Fruit fly (Drosophila melanogaster) whole organism, embryonic: Measurements from ENCODE around the gene SkpD.
A peak's percentile ranks its signal among the peaks of the same experiment; 100 is the strongest.

Experiments
- Adf1 ChIP-seq: fragments of 200-800 bp; sonication (Bioruptor generic); IDR thresholded peaks from 2 replicates; pipeline ENCODE4 v1.3.6; 2022; ENCODE audit warnings: missing biosample characterization, missing genetic modification characterization
- Awh ChIP-seq: fragments of 200-800 bp; sonication (Bioruptor generic); IDR thresholded peaks from 2 replicates; pipeline ENCODE4, ENCODE4 v1.3.6; 2022; ENCODE audit warnings: missing biosample characterization, missing genetic modification characterization
- CG10321 ChIP-seq: fragments of 200-800 bp; sonication (Bioruptor generic); IDR thresholded peaks from 2 replicates; pipeline ENCODE4 v1.3.6; 2022; ENCODE audit warnings: missing biosample characterization, missing genetic modification characterization
- CG11504 ChIP-seq: fragments of 200-800 bp; sonication (Bioruptor generic); optimal IDR thresholded peaks from 3 replicates; lab custom pipeline; 2019; ENCODE audit warnings: missing biosample characterization, mild to moderate bottlenecking, missing genetic modification characterization, moderate library complexity
- CG12104 ChIP-seq: fragments of 200-800 bp; sonication (Bioruptor generic); optimal IDR thresholded peaks from 3 replicates; lab custom pipeline; 2016; ENCODE audit warnings: missing biosample characterization, missing genetic modification characterization
- CG12155 ChIP-seq: fragments of 200-800 bp; sonication (Bioruptor generic); optimal IDR thresholded peaks from 3 replicates; lab custom pipeline; 2016; ENCODE audit warnings: missing biosample characterization, missing genetic modification characterization
- CG12769 ChIP-seq: fragments of 200-800 bp; sonication (Bioruptor generic); optimal IDR thresholded peaks from 2 replicates; lab custom pipeline; 2019; ENCODE audit warnings: missing biosample characterization, mild to moderate bottlenecking, missing genetic modification characterization, moderate library complexity
- CG13424 ChIP-seq: fragments of 200-800 bp; sonication (Bioruptor generic); optimal IDR thresholded peaks from 2 replicates; lab custom pipeline; 2019; ENCODE audit warnings: missing biosample characterization, mild to moderate bottlenecking, missing genetic modification characterization, moderate library complexity
- CG17328 ChIP-seq: fragments of 200-800 bp; sonication (Bioruptor generic); IDR thresholded peaks from 2 replicates; pipeline ENCODE4 v1.3.6; 2022; ENCODE audit warnings: missing biosample characterization, missing genetic modification characterization
- CG17361 ChIP-seq: fragments of 200-800 bp; sonication (Bioruptor generic); IDR thresholded peaks from 3 replicates; pipeline ENCODE4 v1.3.6; 2022; ENCODE audit warnings: missing biosample characterization, missing genetic modification characterization
- CG2120 ChIP-seq: fragments of 200-800 bp; sonication (Bioruptor generic); optimal IDR thresholded peaks from 3 replicates; lab custom pipeline; 2016; ENCODE audit warnings: missing biosample characterization, missing genetic modification characterization
- CG2678 ChIP-seq: fragments of 200-800 bp; sonication (Bioruptor generic); optimal IDR thresholded peaks from 3 replicates; lab custom pipeline; 2019; ENCODE audit warnings: missing biosample characterization, mild to moderate bottlenecking, missing genetic modification characterization, moderate library complexity
- CG3838 ChIP-seq: fragments of 200-800 bp; sonication (Bioruptor generic); optimal IDR thresholded peaks from 3 replicates; lab custom pipeline; 2016; ENCODE audit warnings: missing biosample characterization, missing genetic modification characterization
- CG4404 ChIP-seq: fragments of 200-800 bp; sonication (Bioruptor generic); IDR thresholded peaks from 2 replicates; pipeline ENCODE4 v1.3.6; 2022; ENCODE audit warnings: missing biosample characterization, missing genetic modification characterization
- CG5180 ChIP-seq: fragments of 200-800 bp; sonication (Bioruptor generic); optimal IDR thresholded peaks from 3 replicates; lab custom pipeline; 2017; ENCODE audit warnings: missing biosample characterization, missing genetic modification characterization, mild to moderate bottlenecking, moderate library complexity, missing genetic modification reagents
- CG7556 ChIP-seq: fragments of 200-800 bp; sonication (Bioruptor generic); optimal IDR thresholded peaks from 2 replicates; lab custom pipeline; 2017; ENCODE audit warnings: missing biosample characterization, mild to moderate bottlenecking, missing genetic modification characterization
- CG7839 ChIP-seq: fragments of 200-800 bp; sonication (Bioruptor generic); optimal IDR thresholded peaks from 3 replicates; lab custom pipeline; 2018; ENCODE audit warnings: missing biosample characterization, mild to moderate bottlenecking, missing genetic modification characterization, moderate library complexity
- CoRest ChIP-seq: fragments of 200-800 bp; sonication (Bioruptor generic); optimal IDR thresholded peaks from 3 replicates; lab custom pipeline; 2018; ENCODE audit warnings: missing biosample characterization, mild to moderate bottlenecking, missing genetic modification characterization, moderate library complexity
- D19B ChIP-seq: fragments of 200-800 bp; sonication (Bioruptor generic); optimal IDR thresholded peaks from 2 replicates; lab custom pipeline; 2017; ENCODE audit warnings: missing biosample characterization, mild to moderate bottlenecking, missing genetic modification characterization
- Dek ChIP-seq: fragments of 200-800 bp; sonication (Bioruptor generic); optimal IDR thresholded peaks from 3 replicates; lab custom pipeline; 2019; ENCODE audit warnings: missing biosample characterization, mild to moderate bottlenecking, missing genetic modification characterization, moderate library complexity
- GATAe ChIP-seq: fragments of 200-800 bp; sonication (Bioruptor generic); conservative IDR thresholded peaks from 2 replicates; pipeline ENCODE4 v1.3.6; 2022; ENCODE audit warnings: missing biosample characterization, missing genetic modification characterization
- Hmr ChIP-seq: fragments of 200-800 bp; sonication (Bioruptor generic); optimal IDR thresholded peaks from 3 replicates; lab custom pipeline; 2017; ENCODE audit warnings: mild to moderate bottlenecking, missing biosample characterization, missing genetic modification reagents, missing genetic modification characterization
- Hr39 ChIP-seq: fragments of >200 bp; optimal IDR thresholded peaks from 2 replicates; lab custom pipeline; 2017
- Hr51 ChIP-seq, 2 experiments: fragments of 200-800 bp; sonication (Bioruptor generic); optimal IDR thresholded peaks; 2 replicates in 1 of 2; 3 replicates in 1 of 2; lab custom pipeline; 2016 to 2018; ENCODE audit warnings: missing biosample characterization in 2 of 2, missing genetic modification characterization in 2 of 2, mild to moderate bottlenecking in 1 of 2, moderate library complexity in 1 of 2
- Lim3 ChIP-seq: fragments of 200-800 bp; sonication (Bioruptor generic); IDR thresholded peaks from 2 replicates; pipeline ENCODE4 v1.3.6; 2022; ENCODE audit warnings: missing biosample characterization, missing genetic modification characterization
- Lpt ChIP-seq: fragments of >200 bp; optimal IDR thresholded peaks from 2 replicates; lab custom pipeline; 2018; ENCODE audit warnings: missing biosample characterization, missing genetic modification characterization
- Med ChIP-seq: fragments of 200-800 bp; sonication (Bioruptor generic); peaks from one replicate; lab custom pipeline; 2016; ENCODE audit warnings: missing biosample characterization, missing genetic modification characterization, mild to moderate bottlenecking, inconsistent platforms, moderate library complexity
- NfI ChIP-seq: fragments of 200-800 bp; sonication (Bioruptor generic); optimal IDR thresholded peaks from 3 replicates; lab custom pipeline; 2018; ENCODE audit warnings: missing biosample characterization, mild to moderate bottlenecking, missing genetic modification characterization, moderate library complexity
- Oli ChIP-seq: fragments of 200-800 bp; sonication (Bioruptor generic); optimal IDR thresholded peaks from 2 replicates; lab custom pipeline; 2018; ENCODE audit warnings: missing biosample characterization, mild to moderate bottlenecking, missing genetic modification characterization, moderate library complexity
- Sry-β ChIP-seq: fragments of 200-800 bp; sonication (Bioruptor generic); optimal IDR thresholded peaks from 2 replicates; lab custom pipeline; 2018; ENCODE audit warnings: missing biosample characterization, mild to moderate bottlenecking, missing genetic modification characterization, moderate library complexity
- Taf1 ChIP-seq: fragments of 200-800 bp; sonication (Bioruptor generic); IDR thresholded peaks from 2 replicates; pipeline ENCODE4 v1.3.6; 2022; ENCODE audit warnings: missing biosample characterization, missing genetic modification characterization
- abd-A ChIP-seq: fragments of 200-800 bp; sonication (Bioruptor generic); optimal IDR thresholded peaks from 3 replicates; lab custom pipeline; 2019; ENCODE audit warnings: missing biosample characterization, mild to moderate bottlenecking, missing genetic modification characterization, moderate library complexity
- al ChIP-seq: fragments of 200-800 bp; sonication (Bioruptor generic); IDR thresholded peaks from 2 replicates; pipeline ENCODE4 v1.3.6; 2022; ENCODE audit warnings: missing biosample characterization, missing genetic modification characterization
- chn ChIP-seq: fragments of 200-800 bp; sonication (Bioruptor generic); optimal IDR thresholded peaks from 2 replicates; lab custom pipeline; 2016; ENCODE audit warnings: missing biosample characterization, missing genetic modification characterization
- croc ChIP-seq: fragments of 200-800 bp; sonication (Bioruptor generic); conservative IDR thresholded peaks from 3 replicates; pipeline ENCODE4 v1.3.6; 2022; ENCODE audit warnings: missing biosample characterization, missing genetic modification characterization
- dmrt99B ChIP-seq: fragments of 200-800 bp; sonication (Bioruptor generic); optimal IDR thresholded peaks from 2 replicates; lab custom pipeline; 2018; ENCODE audit warnings: missing biosample characterization, mild to moderate bottlenecking, missing genetic modification characterization, moderate library complexity
- eve ChIP-seq, 2 experiments: fragments of >200 bp; optimal IDR thresholded peaks; 2 replicates each; lab custom pipeline; 2017; ENCODE audit warnings: missing biosample characterization in 2 of 2, missing genetic modification characterization in 2 of 2
- exex ChIP-seq: fragments of 200-800 bp; sonication (Bioruptor generic); optimal IDR thresholded peaks from 4 replicates; lab custom pipeline; 2018; ENCODE audit warnings: missing biosample characterization, mild to moderate bottlenecking, missing genetic modification characterization, moderate library complexity
- gce ChIP-seq: fragments of 200-800 bp; sonication (Bioruptor generic); IDR thresholded peaks from 3 replicates; pipeline ENCODE4 v1.3.6; 2022; ENCODE audit warnings: missing biosample characterization, missing genetic modification characterization
- gem ChIP-seq: fragments of 200-800 bp; sonication (Bioruptor generic); optimal IDR thresholded peaks from 2 replicates; lab custom pipeline; 2019; ENCODE audit warnings: missing biosample characterization, mild to moderate bottlenecking, missing genetic modification characterization, moderate library complexity
- gfzf ChIP-seq: fragments of 200-800 bp; sonication (Bioruptor generic); optimal IDR thresholded peaks from 2 replicates; lab custom pipeline; 2016; ENCODE audit warnings: missing biosample characterization, mild to moderate bottlenecking, missing genetic modification characterization, moderate library complexity
- grau ChIP-seq: fragments of 200-800 bp; optimal IDR thresholded peaks from 3 replicates; lab custom pipeline; 2019; ENCODE audit warnings: missing biosample characterization, mild to moderate bottlenecking, missing genetic modification characterization, moderate library complexity
- ind ChIP-seq: fragments of 200-800 bp; sonication (Bioruptor generic); optimal IDR thresholded peaks from 3 replicates; lab custom pipeline; 2016; ENCODE audit warnings: missing biosample characterization, missing genetic modification characterization
- ken ChIP-seq: fragments of 200-800 bp; sonication (Bioruptor generic); IDR thresholded peaks from 3 replicates; pipeline ENCODE4 v1.3.6; 2022; ENCODE audit warnings: missing biosample characterization, missing genetic modification characterization
- mam ChIP-seq: fragments of 200-800 bp; sonication (Bioruptor generic); optimal IDR thresholded peaks from 3 replicates; lab custom pipeline; 2016; ENCODE audit warnings: missing biosample characterization, missing genetic modification characterization
- nau ChIP-seq: fragments of 200-800 bp; sonication (Bioruptor generic); optimal IDR thresholded peaks from 3 replicates; lab custom pipeline; 2017; ENCODE audit warnings: missing biosample characterization, mild to moderate bottlenecking, missing genetic modification characterization, missing genetic modification reagents
- scrt ChIP-seq: fragments of 200-800 bp; sonication (Bioruptor generic); optimal IDR thresholded peaks from 2 replicates; lab custom pipeline; 2018; ENCODE audit warnings: missing biosample characterization, mild to moderate bottlenecking, missing genetic modification characterization, moderate library complexity
- sob ChIP-seq: fragments of 200-800 bp; sonication (Bioruptor generic); IDR thresholded peaks from 2 replicates; pipeline ENCODE4 v1.3.6; 2022; ENCODE audit warnings: missing biosample characterization, missing genetic modification characterization
- sqz ChIP-seq: fragments of 200-800 bp; sonication (Bioruptor generic); optimal IDR thresholded peaks from 3 replicates; lab custom pipeline; 2018; ENCODE audit warnings: missing biosample characterization, mild to moderate bottlenecking, missing genetic modification characterization
- tap ChIP-seq: fragments of 200-800 bp; optimal IDR thresholded peaks from 3 replicates; lab custom pipeline; 2019; ENCODE audit warnings: missing biosample characterization, mild to moderate bottlenecking, missing genetic modification characterization, moderate library complexity
- ttk ChIP-seq: fragments of 200-800 bp; sonication (Bioruptor generic); IDR thresholded peaks from 2 replicates; pipeline ENCODE4 v2.1.2; 2022; ENCODE audit warnings: missing biosample characterization, missing genetic modification characterization
- yki ChIP-seq: fragments of >200 bp; optimal IDR thresholded peaks from 3 replicates; lab custom pipeline; 2018

The SkpD gene

DNA sequence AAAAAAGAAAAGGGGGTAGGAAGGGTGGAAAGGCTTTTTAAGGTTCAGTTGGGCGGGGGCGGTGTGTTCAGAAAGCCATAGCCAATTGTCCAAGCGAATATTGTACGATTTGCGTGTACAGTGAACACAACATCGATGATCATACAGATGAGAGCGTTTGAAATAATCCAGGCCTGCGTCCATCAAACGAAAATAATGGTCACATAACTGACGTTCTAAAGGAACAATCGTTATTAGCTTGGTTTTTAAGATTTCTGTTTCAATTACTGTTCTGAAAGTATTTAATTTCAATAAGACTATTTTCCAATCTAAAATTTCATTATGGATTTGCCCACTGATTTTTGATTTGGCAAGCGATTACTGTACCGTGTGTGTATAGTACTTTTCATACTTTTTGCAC lies 12.7 kb downstream of the SkpD start (continued):
- TF ChIP-seq CG7839 (tag; lab: Kevin White, UChicago) (peak; percentile 25), Oli (peak; percentile 13), GATAe (GFP tag; lab: Robert Waterston, UW) (no peak), CG7556 (peak; percentile 24), Med (peak; percentile 60), tap (tag; lab: Kevin White, UChicago) (no peak), CG17361 (GFP tag; lab: Robert Waterston, UW) (0 out of 3 replicates have a peak, but pooled peaks have one; percentile 17), CG17328 (no peak), CG2678 (tag; lab: Kevin White, UChicago) (peak; percentile 43), gem (tag; lab: Kevin White, UChicago) (peak; percentile 39), al (GFP tag; lab: Robert Waterston, UW) (no peak), Hmr (GFP tag; lab: Kevin White, UChicago) (peak; percentile 20), Lim3 (GFP tag; lab: Robert Waterston, UW) (no peak), eve (GFP tag; optimal IDR thresholded peaks at IDR 0.05; lab: Kevin White, UChicago) (peak in 1 of 2 experiments; percentile 17), scrt (GFP tag; lab: Kevin White, UChicago) (no peak), Hr51 (GFP tag; optimal IDR thresholded peaks at IDR 0.05; lab: Kevin White, UChicago) (peak in 1 of 2 experiments; percentile 27), grau (tag; lab: Kevin White, UChicago) (peak; percentile 72), dmrt99B (peak; percentile 37), CG12769 (tag; lab: Kevin White, UChicago) (peak; percentile 1), CG2120 (GFP tag; lab: Kevin White, UChicago) (peak; percentile 44), gfzf (GFP tag; lab: Kevin White, UChicago) (no peak), CG13424 (peak; percentile 30), ind (GFP tag; lab: Kevin White, UChicago) (no peak), ttk (GFP tag; lab: Robert Waterston, UW) (no peak), Sry-β (GFP tag; lab: Kevin White, UChicago) (no peak), CG10321 (GFP tag; lab: Robert Waterston, UW) (no peak), sob (GFP tag; lab: Robert Waterston, UW) (no peak), CG4404 (GFP tag; lab: Robert Waterston, UW) (0 out of 2 replicates have a peak, but pooled peaks have one; percentile 9), Taf1 (GFP tag; lab: Robert Waterston, UW) (no peak), CoRest (peak; percentile 4), Hr39 (lab: Kevin White, UChicago) (no peak), Awh (GFP tag; lab: Robert Waterston, UW) (no peak), gce (GFP tag; lab: Robert Waterston, UW) (no peak), D19B (GFP tag; lab: Kevin White, UChicago) (no peak), CG11504 (tag; lab: Kevin White, UChicago) (peak; percentile 40)
- TF ChIP-seq, all 482 proteins: peak for 27

dm6 chrX:19827762-19828161 lies 15.2 kb downstream of the SkpD start:
- TF ChIP-seq Hr51 (GFP tag; optimal IDR thresholded peaks at IDR 0.05; lab: Kevin White, UChicago), result no peak
- no peak for TF ChIP-seq nau (GFP tag; lab: Kevin White, UChicago)
- no peak for TF ChIP-seq CG3838 (GFP tag; lab: Kevin White, UChicago)
- no peak for TF ChIP-seq mam (GFP tag; lab: Kevin White, UChicago)
- no peak for TF ChIP-seq CG12104 (GFP tag; lab: Kevin White, UChicago)
- no peak for TF ChIP-seq Lpt
- peak; percentile 65 for TF ChIP-seq Adf1
- TF ChIP-seq ken, result no peak
- TF ChIP-seq sqz (GFP tag; lab: Kevin White, UChicago), result peak; percentile 62
- TF ChIP-seq croc (GFP tag; lab: Robert Waterston, UW), result no peak
- peak; percentile 14 for TF ChIP-seq abd-A (tag; lab: Kevin White, UChicago)
- no peak for TF ChIP-seq chn (GFP tag; lab: Kevin White, UChicago)
- TF ChIP-seq CG5180 (GFP tag; lab: Kevin White, UChicago), result no peak
- no peak for TF ChIP-seq exex
- TF ChIP-seq CG12155, result no peak
- TF ChIP-seq NfI (GFP tag; lab: Kevin White, UChicago), result no peak
- no peak for TF ChIP-seq Dek (tag; lab: Kevin White, UChicago)
- TF ChIP-seq yki (lab: Kevin White, UChicago), result no peak
- TF ChIP-seq CG10321 (GFP tag; lab: Robert Waterston, UW), result no peak
- TF ChIP-seq gfzf (GFP tag; lab: Kevin White, UChicago), result no peak
